Worm (Caenorhabditis elegans) whole organism, L4 larva: ENCODE measurements around the gene fipr-14.
A peak's percentile ranks its signal among the peaks of the same experiment; 100 is the strongest.

Experiments used
- F44E2.7 ChIP-seq: fragments of 200-800 bp; sonication (Bioruptor generic); IDR thresholded peaks from 2 replicates; pipeline ENCODE4 v2.1.2; 2022; ENCODE audit warnings: missing genetic modification characterization, missing compliant biosample characterization
- F49E8.2 ChIP-seq: sonication (generic microtip); optimal IDR thresholded peaks from 2 replicates; lab custom pipeline; 2016; ENCODE audit warnings: missing compliant biosample characterization, mild to moderate bottlenecking, missing genetic modification characterization, borderline replicate concordance
- T20F7.1 ChIP-seq: fragments of 200-800 bp; sonication (Bioruptor generic); optimal IDR thresholded peaks from 2 replicates; lab custom pipeline; 2018; ENCODE audit warnings: mild to moderate bottlenecking, missing genetic modification characterization, missing compliant biosample characterization
- Y5F2A.4 ChIP-seq: fragments of 200-800 bp; sonication (Bioruptor generic); optimal IDR thresholded peaks from 2 replicates; lab custom pipeline; 2018; ENCODE audit warnings: mild to moderate bottlenecking, missing genetic modification characterization, missing compliant biosample characterization
- ZK337.2 ChIP-seq: fragments of 200-800 bp; sonication (Bioruptor generic); IDR thresholded peaks from 2 replicates; pipeline ENCODE4 v1.3.6; 2022; ENCODE audit warnings: missing genetic modification reagents, missing genetic modification characterization, missing compliant biosample characterization
- aha-1 ChIP-seq: fragments of 150-350 bp; peaks from one replicate; lab custom pipeline; 2014; ENCODE audit warnings: missing biosample characterization, missing genetic modification characterization
- arid-1 ChIP-seq: fragments of 200-800 bp; sonication (Bioruptor generic); conservative IDR thresholded peaks from 2 replicates; pipeline ENCODE4 v1.3.6; 2022; ENCODE audit warnings: missing genetic modification reagents, missing genetic modification characterization, missing compliant biosample characterization
- ceh-44 ChIP-seq: fragments of 200-800 bp; sonication (Bioruptor generic); IDR thresholded peaks from 2 replicates; pipeline ENCODE4 v1.3.6; 2022; ENCODE audit warnings: missing genetic modification reagents, missing genetic modification characterization, missing compliant biosample characterization
- ceh-82 ChIP-seq: sonication (generic microtip); optimal IDR thresholded peaks from 2 replicates; lab custom pipeline; 2017; ENCODE audit warnings: missing biosample characterization, missing genetic modification characterization
- ces-1 ChIP-seq: fragments of 150-350 bp; sonication (generic microtip); optimal IDR thresholded peaks from 4 replicates; lab custom pipeline; 2014; ENCODE audit warnings: missing biosample characterization, missing genetic modification reagents, missing genetic modification characterization
- daf-16 ChIP-seq, 3 experiments: sonication (generic microtip); optimal IDR thresholded peaks; 2 replicates each; lab custom pipeline; 2016 to 2017; ENCODE audit warnings: missing genetic modification characterization in 3 of 3, missing genetic modification reagents in 3 of 3, mild to moderate bottlenecking in 2 of 3, missing compliant biosample characterization in 2 of 3, missing biosample characterization in 1 of 3, moderate library complexity in 1 of 3
- dpl-1 ChIP-seq: fragments of 150-350 bp; optimal IDR thresholded peaks from 2 replicates; lab custom pipeline; 2014; ENCODE audit warnings: missing biosample characterization, missing genetic modification reagents, missing genetic modification characterization
- egl-27 ChIP-seq: sonication (generic microtip); optimal IDR thresholded peaks from 3 replicates; lab custom pipeline; 2017; ENCODE audit warnings: missing biosample characterization, missing genetic modification reagents, missing genetic modification characterization
- fkh-10 ChIP-seq: fragments of 150-350 bp; optimal IDR thresholded peaks from 2 replicates; lab custom pipeline; 2014; ENCODE audit warnings: missing biosample characterization, missing genetic modification reagents, missing genetic modification characterization
- hif-1 ChIP-seq, 2 experiments: sonication (generic microtip); optimal IDR thresholded peaks; 2 replicates each; lab custom pipeline; 2016 to 2017; ENCODE audit warnings: missing compliant biosample characterization in 2 of 2, missing genetic modification characterization in 2 of 2, missing genetic modification reagents in 2 of 2, missing genotype in 2 of 2, mild to moderate bottlenecking in 1 of 2
- hlh-11 ChIP-seq: fragments of 200-800 bp; sonication (Bioruptor generic); optimal IDR thresholded peaks from 2 replicates; lab custom pipeline; 2018; ENCODE audit warnings: mild to moderate bottlenecking, missing genetic modification characterization, missing compliant biosample characterization
- hlh-30 ChIP-seq: sonication (generic microtip); optimal IDR thresholded peaks from 2 replicates; lab custom pipeline; 2017; ENCODE audit warnings: antibody characterized with exemption, mild to moderate bottlenecking, missing genetic modification characterization, missing compliant biosample characterization; ENCODE audit not compliant: insufficient read depth
- lim-7 ChIP-seq: fragments of 200-800 bp; sonication (Bioruptor generic); IDR thresholded peaks from 2 replicates; pipeline ENCODE4 v1.3.6; 2022; ENCODE audit warnings: missing genetic modification characterization, missing compliant biosample characterization
- lin-1 ChIP-seq: fragments of 200-800 bp; sonication (Bioruptor generic); IDR thresholded peaks from 2 replicates; pipeline ENCODE4 v1.3.6; 2022; ENCODE audit warnings: missing genetic modification reagents, missing genetic modification characterization, missing compliant biosample characterization
- lin-13 ChIP-seq: fragments of 150-350 bp; optimal IDR thresholded peaks from 2 replicates; lab custom pipeline; 2014; ENCODE audit warnings: missing biosample characterization, missing genetic modification reagents, missing genetic modification characterization
- lin-15B ChIP-seq: fragments of 150-350 bp; sonication (generic microtip); optimal IDR thresholded peaks from 3 replicates; lab custom pipeline; 2014; ENCODE audit warnings: missing biosample characterization, missing genetic modification characterization
- lin-29 ChIP-seq: fragments of 200-800 bp; sonication (Bioruptor generic); IDR thresholded peaks from 2 replicates; pipeline ENCODE4 v1.3.6; 2022; ENCODE audit warnings: missing genetic modification reagents, missing genetic modification characterization, missing compliant biosample characterization
- lin-38 ChIP-seq: fragments of 200-800 bp; sonication (Bioruptor generic); IDR thresholded peaks from 2 replicates; pipeline ENCODE4 v1.3.6; 2022; ENCODE audit warnings: missing genetic modification reagents, missing genetic modification characterization, missing compliant biosample characterization
- lsy-2 ChIP-seq, 2 experiments: fragments of 150-350 bp in 1 of 2; sonication (generic microtip) in 1 of 2; optimal IDR thresholded peaks; 2 replicates each; lab custom pipeline; 2014 to 2017; ENCODE audit warnings: missing biosample characterization in 2 of 2, missing genetic modification characterization in 2 of 2
- mdl-1 ChIP-seq, 2 experiments: fragments of 150-350 bp in 1 of 2; sonication (generic microtip) in 1 of 2; optimal IDR thresholded peaks; 2 replicates each; lab custom pipeline; 2014 to 2017; ENCODE audit warnings: missing biosample characterization in 2 of 2, missing genetic modification characterization in 2 of 2
- mxl-3 ChIP-seq: fragments of 200-800 bp; sonication (Bioruptor generic); optimal IDR thresholded peaks from 2 replicates; lab custom pipeline; 2018; ENCODE audit warnings: mild to moderate bottlenecking, missing genetic modification characterization, missing compliant biosample characterization
- nhr-10 ChIP-seq: fragments of 150-350 bp; optimal IDR thresholded peaks from 2 replicates; lab custom pipeline; 2014; ENCODE audit warnings: missing biosample characterization, missing genetic modification characterization
- nhr-237 ChIP-seq: sonication (generic microtip); optimal IDR thresholded peaks from 2 replicates; lab custom pipeline; 2017; ENCODE audit warnings: missing biosample characterization, missing genetic modification characterization
- nhr-41 ChIP-seq: fragments of 200-800 bp; sonication (Bioruptor generic); IDR thresholded peaks from 2 replicates; pipeline ENCODE4 v1.3.6; 2022; ENCODE audit warnings: missing genetic modification reagents, missing genetic modification characterization, missing compliant biosample characterization
- nhr-76 ChIP-seq: fragments of 150-350 bp; optimal IDR thresholded peaks from 2 replicates; lab custom pipeline; 2014; ENCODE audit warnings: missing biosample characterization, missing genetic modification characterization
- nhr-77 ChIP-seq: fragments of 150-350 bp; optimal IDR thresholded peaks from 2 replicates; lab custom pipeline; 2014; ENCODE audit warnings: missing biosample characterization, missing genetic modification characterization
- skn-1 ChIP-seq: fragments of 150-350 bp; optimal IDR thresholded peaks from 2 replicates; lab custom pipeline; 2014; ENCODE audit warnings: missing biosample characterization, missing genetic modification characterization
- snpc-4 ChIP-seq: fragments of 150-350 bp; optimal IDR thresholded peaks from 2 replicates; lab custom pipeline; 2014; ENCODE audit warnings: missing biosample characterization, missing genetic modification characterization
- zfp-2 ChIP-seq: sonication (generic microtip); optimal IDR thresholded peaks from 2 replicates; lab custom pipeline; 2016; ENCODE audit warnings: mild to moderate bottlenecking, missing genetic modification characterization, missing compliant biosample characterization
- zip-11 ChIP-seq: fragments of 200-800 bp; sonication (Bioruptor generic); IDR thresholded peaks from 2 replicates; pipeline ENCODE4 v1.3.6; 2022; ENCODE audit warnings: missing genetic modification characterization, missing compliant biosample characterization
- zip-2 ChIP-seq: fragments of 150-350 bp; optimal IDR thresholded peaks from 2 replicates; lab custom pipeline; 2014; ENCODE audit warnings: missing biosample characterization, missing genetic modification characterization

fipr-14 gene

DNA sequence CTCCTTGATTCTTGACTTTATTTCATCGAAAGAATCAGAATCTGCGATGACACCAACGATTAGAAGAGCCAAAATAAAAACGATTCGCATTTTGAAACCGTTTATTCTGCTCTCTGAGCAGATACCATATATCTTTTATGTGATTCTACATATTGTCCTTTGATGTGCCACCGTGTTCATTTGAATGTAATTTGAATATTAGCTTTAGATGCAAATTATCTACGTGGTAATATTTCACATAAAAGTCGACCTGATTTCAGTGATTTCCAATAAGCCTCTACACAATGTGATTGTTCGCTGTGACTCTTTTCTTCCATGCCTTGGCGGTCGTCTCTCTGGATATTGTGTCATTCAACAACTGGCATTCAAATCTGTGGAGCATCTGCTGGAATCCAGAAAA lies 22.1 kb downstream of the fipr-14 start, which contains the start of the genes F13E9.9 and F13E9.19:
Gene F13E9.9, minus strand, starts transcription at position 101 of the 400 bp plus-strand sequence.
Gene F13E9.19, plus strand, starts transcription at position 316 of the 400 bp plus-strand sequence.
- TF ChIP-seq lim-7 (GFP tag; lab: Robert Waterston, UW) (no peak), fkh-10 (no peak), mdl-1 (tag; optimal IDR thresholded peaks at IDR 0.05; lab: Kevin White, UChicago) (no peak), dpl-1 (GFP tag; lab: Kevin White, UChicago) (no peak), hif-1 (tag; optimal IDR thresholded peaks at IDR 0.05; lab: Kevin White, UChicago) (no peak), lin-38 (GFP tag; lab: Robert Waterston, UW) (no peak), T20F7.1 (GFP tag; lab: Kevin White, UChicago) (no peak), zip-2 (tag; lab: Kevin White, UChicago) (no peak), zip-11 (GFP tag; lab: Robert Waterston, UW) (no peak), nhr-77 (tag; lab: Kevin White, UChicago) (no peak), ceh-44 (GFP tag; lab: Robert Waterston, UW) (no peak), nhr-237 (no peak), nhr-76 (no peak), egl-27 (tag; lab: Kevin White, UChicago) (no peak), skn-1 (no peak)

DNA sequence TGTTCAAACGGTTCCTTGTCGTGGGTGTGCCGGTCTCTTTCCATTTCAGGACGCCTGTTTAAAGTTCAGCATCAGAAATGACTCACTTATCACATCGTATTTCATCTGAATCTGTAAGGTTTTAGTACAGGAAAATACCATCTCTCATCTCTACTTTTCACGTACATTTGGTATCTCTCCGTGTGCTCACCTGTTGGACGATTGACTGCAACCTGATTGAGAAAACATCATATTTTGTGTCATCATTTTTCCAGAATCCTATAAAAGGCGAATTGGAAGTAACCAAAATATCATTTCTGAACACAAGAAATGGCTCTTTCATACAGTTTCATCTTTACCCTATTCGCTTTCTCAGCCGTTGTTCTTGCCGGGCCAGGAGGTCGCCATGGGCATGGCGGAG lies 23.1 kb downstream of the fipr-14 start, which contains the start of gene srlf-30:
Gene srlf-30, plus strand, starts transcription at position 301 of the 400 bp plus-strand sequence.
- TF ChIP-seq nhr-10 (tag; lab: Kevin White, UChicago) (no peak), mxl-3 (no peak), arid-1 (GFP tag; lab: Robert Waterston, UW) (no peak), F44E2.7 (GFP tag; lab: Robert Waterston, UW) (no peak), lin-29 (no peak), zfp-2 (tag; lab: Kevin White, UChicago) (no peak), daf-16 (GFP tag; optimal IDR thresholded peaks at IDR 0.05; lab: Kevin White, UChicago) (no peak), daf-16 (tag; optimal IDR thresholded peaks at IDR 0.05; lab: Kevin White, UChicago) (no peak), snpc-4 (tag; lab: Kevin White, UChicago) (no peak), F49E8.2 (no peak), nhr-76 (no peak), hif-1 (tag; optimal IDR thresholded peaks at IDR 0.05; lab: Kevin White, UChicago) (no peak), mdl-1 (tag; optimal IDR thresholded peaks at IDR 0.05; lab: Kevin White, UChicago) (no peak), dpl-1 (GFP tag; lab: Kevin White, UChicago) (no peak), lin-15B (tag; lab: Kevin White, UChicago) (no peak), ces-1 (GFP tag; lab: Kevin White, UChicago) (no peak), nhr-41 (GFP tag; lab: Robert Waterston, UW) (no peak), hlh-30 (tag; lab: Kevin White, UChicago) (no peak), nhr-77 (tag; lab: Kevin White, UChicago) (no peak)
- TF ChIP-seq, all 104 proteins: peak for 0

DNA sequence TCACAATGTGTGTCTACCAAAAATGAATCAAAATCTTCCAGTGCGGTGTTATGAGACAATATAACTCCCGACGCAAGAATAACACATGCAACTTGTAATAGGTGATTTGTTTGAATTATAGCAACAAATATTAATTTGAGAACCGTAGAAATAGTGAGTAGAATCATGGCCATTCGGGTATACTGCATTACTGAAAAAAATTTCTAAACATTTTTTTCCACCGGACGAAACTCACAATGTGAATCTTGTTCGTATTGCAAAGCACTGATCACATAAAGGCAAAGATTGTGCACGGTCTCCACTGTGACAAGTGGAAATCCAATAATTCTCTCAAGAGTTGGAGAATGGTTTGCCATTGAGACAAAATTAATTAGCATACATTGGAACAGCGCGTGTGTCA lies 25.5 kb downstream of the fipr-14 start:
- TF ChIP-seq aha-1 (tag; lab: Kevin White, UChicago) (peak; percentile 90), ceh-82 (tag; lab: Kevin White, UChicago) (no peak), lin-13 (GFP tag; lab: Kevin White, UChicago) (no peak), F44E2.7 (GFP tag; lab: Robert Waterston, UW) (no peak)

DNA sequence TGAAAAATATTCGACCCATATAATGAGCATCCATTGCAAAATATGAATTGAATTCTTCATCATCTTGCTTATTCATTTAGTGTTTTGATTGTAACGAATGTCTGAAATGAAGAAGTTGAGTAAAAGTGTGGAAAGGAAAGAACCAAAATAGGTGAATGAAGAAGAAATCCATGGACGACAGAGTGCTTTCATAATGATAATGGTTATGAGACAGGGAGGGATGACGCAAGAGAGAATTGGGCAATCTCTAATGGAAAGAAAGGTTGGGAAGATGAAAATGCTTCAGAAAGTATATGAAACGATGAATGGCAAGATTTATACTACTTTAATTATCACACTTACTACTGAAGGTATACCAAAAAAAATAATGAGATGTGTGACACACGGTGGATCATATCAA lies 27.3 kb downstream of the fipr-14 start, which contains the start of gene ZK596.3:
Gene ZK596.3, minus strand, starts transcription at position 101 of the 400 bp plus-strand sequence.
- no peak for TF ChIP-seq hlh-30 (tag; lab: Kevin White, UChicago)
- TF ChIP-seq daf-16 (GFP tag; optimal IDR thresholded peaks at IDR 0.05; lab: Kevin White, UChicago): no peak
- no peak for TF ChIP-seq daf-16 (tag; optimal IDR thresholded peaks at IDR 0.05; lab: Kevin White, UChicago)
- TF ChIP-seq ZK337.2 (GFP tag; lab: Robert Waterston, UW): no peak
- no peak for TF ChIP-seq snpc-4 (tag; lab: Kevin White, UChicago)
- TF ChIP-seq lin-1 (GFP tag; lab: Robert Waterston, UW): no peak
- no peak for TF ChIP-seq hlh-11 (tag; lab: Kevin White, UChicago)
- no peak for TF ChIP-seq Y5F2A.4
- no peak for TF ChIP-seq lsy-2 (tag; optimal IDR thresholded peaks at IDR 0.05; lab: Kevin White, UChicago)
